Worm (Caenorhabditis elegans) whole organism, L2 larva: ENCODE data around the gene pyt-1.

Source experiments
- R02D3.7 ChIP-seq: fragments of 150-350 bp; optimal IDR thresholded peaks from 2 replicates; lab custom pipeline; 2014; ENCODE audit warnings: missing biosample characterization, missing genetic modification characterization
- ama-1 ChIP-seq: fragments of 150-350 bp; optimal IDR thresholded peaks from 2 replicates; lab custom pipeline; 2018; ENCODE audit warnings: inconsistent platforms
- ceh-16 ChIP-seq: fragments of 150-350 bp; optimal IDR thresholded peaks from 2 replicates; lab custom pipeline; 2014; ENCODE audit warnings: missing biosample characterization, missing genetic modification characterization
- egl-27 ChIP-seq: sonication (generic microtip); optimal IDR thresholded peaks from 3 replicates; lab custom pipeline; 2017; ENCODE audit warnings: missing biosample characterization, missing genetic modification reagents, missing genetic modification characterization
- lin-39 ChIP-seq: fragments of 150-350 bp; optimal IDR thresholded peaks from 2 replicates; lab custom pipeline; 2014; ENCODE audit warnings: missing biosample characterization, missing genetic modification reagents, missing genetic modification characterization
- lsy-2 ChIP-seq, 2 experiments: fragments of 150-350 bp in 1 of 2; sonication (generic microtip) in 1 of 2; optimal IDR thresholded peaks; 2 replicates each; lab custom pipeline; 2014 to 2017; ENCODE audit warnings: missing biosample characterization in 2 of 2, missing genetic modification characterization in 2 of 2
- mab-5 ChIP-seq: fragments of 150-350 bp; optimal IDR thresholded peaks from 2 replicates; lab custom pipeline; 2014; ENCODE audit warnings: missing biosample characterization, missing genetic modification characterization
- mdl-1 ChIP-seq, 2 experiments: fragments of 150-350 bp in 1 of 2; sonication (generic microtip) in 1 of 2; optimal IDR thresholded peaks; 2 replicates each; lab custom pipeline; 2017; ENCODE audit warnings: missing biosample characterization in 2 of 2, missing genetic modification characterization in 2 of 2
- nhr-21 ChIP-seq: fragments of 150-350 bp; optimal IDR thresholded peaks from 2 replicates; lab custom pipeline; 2014; ENCODE audit warnings: missing biosample characterization, missing genetic modification characterization
- nhr-237 ChIP-seq: fragments of 150-350 bp; optimal IDR thresholded peaks from 2 replicates; lab custom pipeline; 2014; ENCODE audit warnings: missing biosample characterization, missing genetic modification characterization
- nhr-6 ChIP-seq: fragments of 150-350 bp; optimal IDR thresholded peaks from 2 replicates; lab custom pipeline; 2014; ENCODE audit warnings: missing biosample characterization, missing genetic modification characterization
- ztf-11 ChIP-seq: sonication (generic microtip); optimal IDR thresholded peaks from 2 replicates; lab custom pipeline; 2017; ENCODE audit warnings: missing biosample characterization, missing genetic modification characterization
- ztf-4 ChIP-seq: fragments of 150-350 bp; optimal IDR thresholded peaks from 2 replicates; lab custom pipeline; 2014; ENCODE audit warnings: missing biosample characterization, missing genetic modification characterization

- TF ChIP-seq ama-1 (lab: Kevin White, UChicago) (no peak), mab-5 (tag; lab: Kevin White, UChicago) (no peak), R02D3.7 (tag; lab: Kevin White, UChicago) (no peak), nhr-21 (tag; lab: Kevin White, UChicago) (no peak), mdl-1 (tag; optimal IDR thresholded peaks at IDR 0.05; lab: Kevin White, UChicago) (no peak), ceh-16 (tag; lab: Kevin White, UChicago) (no peak), nhr-6 (tag; lab: Kevin White, UChicago) (no peak), ztf-4 (tag; lab: Kevin White, UChicago) (no peak), egl-27 (no peak), ztf-11 (tag; lab: Kevin White, UChicago) (no peak), lsy-2 (tag; optimal IDR thresholded peaks at IDR 0.05; lab: Kevin White, UChicago) (no peak), lin-39 (no peak), nhr-237 (no peak)
Measured at ce11 chrV:10224619-10225018, 4.5 kb downstream of the pyt-1 start.
